Worm (Caenorhabditis elegans) whole organism, midembryonic: Measurements from ENCODE around the gene mrpl-4.

Experiments used
- T22C8.4 ChIP-seq: fragments of 200-800 bp; sonication (Bioruptor generic); IDR thresholded peaks from 2 replicates; pipeline ENCODE4 v1.3.6; 2022; ENCODE audit warnings: missing genetic modification characterization, missing compliant biosample characterization
- cog-1 ChIP-seq: sonication (generic microtip); optimal IDR thresholded peaks from 2 replicates; lab custom pipeline; 2016; ENCODE audit warnings: missing genetic modification characterization, missing compliant biosample characterization
- flt-1 ChIP-seq: fragments of 200-800 bp; sonication (Bioruptor generic); IDR thresholded peaks from 2 replicates; pipeline ENCODE4 v1.3.6; 2022; ENCODE audit warnings: missing genetic modification characterization, missing compliant biosample characterization
- klf-2 ChIP-seq: fragments of 200-800 bp; sonication (Bioruptor generic); conservative IDR thresholded peaks from 2 replicates; pipeline ENCODE4 v1.3.6; 2022; ENCODE audit warnings: missing genetic modification reagents, missing genetic modification characterization, missing compliant biosample characterization
- med-1 ChIP-seq: sonication (generic microtip); optimal IDR thresholded peaks from 2 replicates; lab custom pipeline; 2017; ENCODE audit warnings: missing genetic modification characterization, mild to moderate bottlenecking, missing compliant biosample characterization, antibody characterized with exemption, missing genetic modification reagents; ENCODE audit not compliant: insufficient read depth
- ref-1 ChIP-seq: fragments of 200-800 bp; sonication (Bioruptor generic); conservative IDR thresholded peaks from 2 replicates; pipeline ENCODE4 v1.3.6; 2022; ENCODE audit warnings: missing genetic modification reagents, missing genetic modification characterization, missing compliant biosample characterization
- tab-1 ChIP-seq: fragments of 200-800 bp; sonication (Bioruptor generic); IDR thresholded peaks from 2 replicates; pipeline ENCODE4 v1.3.6; 2022; ENCODE audit warnings: missing genetic modification characterization, missing compliant biosample characterization
- ztf-23 ChIP-seq: fragments of 200-800 bp; sonication (Bioruptor generic); IDR thresholded peaks from 2 replicates; pipeline ENCODE4 v1.3.6; 2022; ENCODE audit warnings: missing genetic modification reagents, missing genetic modification characterization, missing compliant biosample characterization

DNA sequence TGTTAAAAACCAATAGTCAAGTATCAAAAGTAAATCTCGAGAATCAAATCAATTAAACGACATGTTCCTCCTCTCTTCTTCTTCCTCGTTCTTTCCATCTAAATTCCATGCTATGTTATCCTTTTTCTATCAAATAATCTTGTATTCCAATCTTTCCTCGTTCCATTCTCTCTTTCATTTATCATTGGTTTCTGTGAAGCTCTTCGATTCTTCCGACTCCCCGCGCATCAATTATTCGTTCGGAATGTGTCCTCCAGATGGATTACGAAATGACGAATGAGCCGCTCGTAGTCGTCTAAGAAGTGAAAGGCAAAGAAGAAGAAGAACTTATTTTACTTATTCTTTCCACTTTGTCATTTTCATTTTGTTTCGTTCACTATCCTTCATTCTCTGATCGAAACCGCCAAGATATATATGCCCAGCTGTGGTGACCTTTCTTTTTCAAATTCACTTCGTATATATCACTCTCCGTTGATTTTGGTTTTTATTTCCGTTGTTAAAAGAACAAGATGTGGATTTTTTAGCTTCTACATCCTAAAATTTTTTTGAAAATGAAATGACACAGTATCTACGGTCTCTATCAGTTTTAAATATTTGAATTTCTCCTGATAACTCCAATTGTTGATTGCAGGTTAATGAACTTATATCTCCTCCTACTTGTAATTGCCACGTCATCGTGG is 27.3 kb downstream of the mrpl-4 start, which contains the start of gene pxn-1:
- TF ChIP-seq tab-1 (GFP tag; lab: Robert Waterston, UW) (no peak), ref-1 (GFP tag; lab: Robert Waterston, UW) (no peak), ztf-23 (GFP tag; lab: Robert Waterston, UW) (no peak), klf-2 (GFP tag; lab: Robert Waterston, UW) (no peak), flt-1 (GFP tag; lab: Robert Waterston, UW) (no peak), cog-1 (tag; lab: Kevin White, UChicago) (no peak), T22C8.4 (GFP tag; lab: Robert Waterston, UW) (no peak), med-1 (GFP tag; lab: Kevin White, UChicago) (no peak)
